Fruit fly (Drosophila melanogaster): ENCODE measurements around the gene Cox10.
A peak's percentile ranks its signal among the peaks of the same experiment; 100 is the strongest.

Cox10 gene

dm6 chr2L:10334854-10335277 lies 3.6 kb downstream of the Cox10 start (continued):
- TF ChIP-seq h (optimal IDR thresholded peaks at IDR 0.05) (no peak), pnt (GFP tag; optimal IDR thresholded peaks at IDR 0.05) (peak; percentile 27), HLHmδ (GFP tag; optimal IDR thresholded peaks at IDR 0.05) (peak; percentile 93), ems (GFP tag; optimal IDR thresholded peaks at IDR 0.05) (peak; percentile 52), CG2120 (GFP tag; optimal IDR thresholded peaks at IDR 0.05) (peak; percentile 69), CG9727 (GFP tag; optimal IDR thresholded peaks at IDR 0.05) (peak; percentile 57), Trl (optimal IDR thresholded peaks at IDR 0.05) (peak in 1 of 2 experiments; percentile 31), Trl (GFP tag; optimal IDR thresholded peaks at IDR 0.05) (peak; percentile 45), grn (GFP tag; optimal IDR thresholded peaks at IDR 0.05) (peak; percentile 83), Eip74EF (GFP tag; optimal IDR thresholded peaks at IDR 0.05) (peak in 1 of 2 experiments; percentile 93), PHDP (tag; optimal IDR thresholded peaks at IDR 0.05) (peak; percentile 65), Pdp1 (GFP tag; optimal IDR thresholded peaks at IDR 0.05) (peak; percentile 38 to 97), gcm2 (GFP tag; optimal IDR thresholded peaks at IDR 0.05) (peak; percentile 22), Nf-YB (GFP tag; optimal IDR thresholded peaks at IDR 0.05) (peak; percentile 52), CG43689 (GFP tag; IDR thresholded peaks at IDR 0.05) (no peak), CG11695 (GFP tag; IDR thresholded peaks at IDR 0.05) (peak; percentile 30; the same call in 1 of the 3 replicates), bab2 (GFP tag; optimal IDR thresholded peaks at IDR 0.05) (peak; percentile 10), HmgZ (tag; optimal IDR thresholded peaks at IDR 0.05) (peak; percentile 92), MTF-1 (GFP tag; optimal IDR thresholded peaks at IDR 0.05; ENCODE audit: borderline replicate concordance) (peak; percentile 74), Dbx (GFP tag; IDR thresholded peaks at IDR 0.05) (peak; percentile 81; the same call in 2 of the 3 replicates)

- TF ChIP-seq stc (GFP tag; IDR thresholded peaks at IDR 0.05) (peak; percentile 64; the same call in 1 of the 2 replicates), Deaf1 (tag; optimal IDR thresholded peaks at IDR 0.05) (no peak), CG12769 (tag; optimal IDR thresholded peaks at IDR 0.05) (peak; percentile 32), gem (tag; optimal IDR thresholded peaks at IDR 0.05) (peak; percentile 76), CG10274 (GFP tag; optimal IDR thresholded peaks at IDR 0.05) (no peak), unc-4 (GFP tag; IDR thresholded peaks at IDR 0.05; ENCODE audit: partially characterized antibody) (peak; percentile 77), CG15269 (tag; optimal IDR thresholded peaks at IDR 0.05) (peak; percentile 72), zen2 (GFP tag; IDR thresholded peaks at IDR 0.05; ENCODE audit: partially characterized antibody) (no peak; the same call in 2 of the 3 replicates), schlank (tag; optimal IDR thresholded peaks at IDR 0.05) (peak; percentile 35), fd3F (GFP tag; optimal IDR thresholded peaks at IDR 0.05) (peak; percentile 25), HLH3B (GFP tag; IDR thresholded peaks at IDR 0.05) (peak; percentile 52; the same call in 1 of the 2 replicates), CG16815 (GFP tag; optimal IDR thresholded peaks at IDR 0.05) (peak; percentile 7), CG2889 (GFP tag; IDR thresholded peaks at IDR 0.05) (no peak), al (GFP tag; IDR thresholded peaks at IDR 0.05) (0 out of 2 replicates have a peak, but pooled peaks have one; percentile 21), phol (tag; optimal IDR thresholded peaks at IDR 0.05) (peak; percentile 42), CG7963 (GFP tag; IDR thresholded peaks at IDR 0.05; ENCODE audit: partially characterized antibody) (peak; percentile 76), ttk (GFP tag; IDR thresholded peaks at IDR 0.05) (no peak; the same call in 1 of the 2 replicates), Antp (GFP tag; optimal IDR thresholded peaks at IDR 0.05) (peak; percentile 43), jigr1 (GFP tag; IDR thresholded peaks at IDR 0.05) (no peak; the same call in 2 of the 3 replicates), CG14710 (tag; optimal IDR thresholded peaks at IDR 0.05) (peak; percentile 47), gsb-n (tag; optimal IDR thresholded peaks at IDR 0.05) (peak; percentile 24), hbn (GFP tag; IDR thresholded peaks at IDR 0.05; ENCODE audit: partially characterized antibody) (peak; percentile 54), CG16813 (GFP tag; IDR thresholded peaks at IDR 0.05; ENCODE audit: partially characterized antibody) (peak; percentile 81), CG30020 (tag; optimal IDR thresholded peaks at IDR 0.05) (peak; percentile 97), salm (tag; optimal IDR thresholded peaks at IDR 0.05) (peak; percentile 14), CG14014 (GFP tag; IDR thresholded peaks at IDR 0.05) (no peak), slou (GFP tag; optimal IDR thresholded peaks at IDR 0.05) (no peak), CG18476 (GFP tag; optimal IDR thresholded peaks at IDR 0.05) (no peak), row (GFP tag; IDR thresholded peaks at IDR 0.05) (peak; percentile 90), grn (GFP tag; optimal IDR thresholded peaks at IDR 0.05) (peak; percentile 99), br (optimal IDR thresholded peaks at IDR 0.05) (no peak)
Measured at dm6 chr2L:10339212-10339721, 8.0 kb downstream of the Cox10 start, which contains the start of gene SamDC. Gene SamDC (plus strand): TSS chr2L:10339457.

All from whole organism, embryonic.